Worm (Caenorhabditis elegans) whole organism, L3 larva: ENCODE results near the gene F16H6.4.

Experiments
- R02D3.7 ChIP-seq: fragments of 150-350 bp; optimal IDR thresholded peaks from 2 replicates; lab custom pipeline; 2014; ENCODE audit warnings: missing biosample characterization, missing genetic modification characterization
- ama-1 ChIP-seq: fragments of 150-350 bp; optimal IDR thresholded peaks from 2 replicates; lab custom pipeline; 2018
- egl-27 ChIP-seq: sonication (generic microtip); optimal IDR thresholded peaks from 4 replicates; lab custom pipeline; 2017; ENCODE audit warnings: missing biosample characterization, missing genetic modification reagents, missing genetic modification characterization
- elt-1 ChIP-seq: fragments of 150-350 bp; optimal IDR thresholded peaks from 2 replicates; lab custom pipeline; 2014; ENCODE audit warnings: missing biosample characterization, missing genetic modification characterization
- nhr-23 ChIP-seq: fragments of 150-350 bp; optimal IDR thresholded peaks from 2 replicates; lab custom pipeline; 2014; ENCODE audit warnings: missing biosample characterization, missing genetic modification reagents, missing genetic modification characterization
- nhr-237 ChIP-seq: fragments of 150-350 bp; optimal IDR thresholded peaks from 2 replicates; lab custom pipeline; 2014; ENCODE audit warnings: missing biosample characterization, missing genetic modification characterization
- skn-1 ChIP-seq: fragments of 150-350 bp; optimal IDR thresholded peaks from 2 replicates; lab custom pipeline; 2014; ENCODE audit warnings: missing biosample characterization, missing genetic modification characterization
- zag-1 ChIP-seq: fragments of 150-350 bp; optimal IDR thresholded peaks from 2 replicates; lab custom pipeline; 2014; ENCODE audit warnings: missing biosample characterization, missing genetic modification characterization
- ztf-4 ChIP-seq: fragments of 150-350 bp; optimal IDR thresholded peaks from 2 replicates; lab custom pipeline; 2014; ENCODE audit warnings: missing biosample characterization, missing genetic modification characterization

- TF ChIP-seq ama-1 (lab: Kevin White, UChicago) (no peak), ztf-4 (tag; lab: Kevin White, UChicago) (no peak), elt-1 (tag; lab: Kevin White, UChicago) (no peak), R02D3.7 (tag; lab: Kevin White, UChicago) (no peak), nhr-23 (no peak), nhr-237 (tag; lab: Kevin White, UChicago) (no peak), zag-1 (no peak), skn-1 (tag; lab: Kevin White, UChicago) (no peak), egl-27 (tag; lab: Kevin White, UChicago) (no peak)
These were observed 47.6 kb downstream of the F16H6.4 start for ce11 chrV:18246077-18246476.
